Fruit fly (Drosophila melanogaster): ENCODE data around the gene sqd.

Gene sqd

DNA sequence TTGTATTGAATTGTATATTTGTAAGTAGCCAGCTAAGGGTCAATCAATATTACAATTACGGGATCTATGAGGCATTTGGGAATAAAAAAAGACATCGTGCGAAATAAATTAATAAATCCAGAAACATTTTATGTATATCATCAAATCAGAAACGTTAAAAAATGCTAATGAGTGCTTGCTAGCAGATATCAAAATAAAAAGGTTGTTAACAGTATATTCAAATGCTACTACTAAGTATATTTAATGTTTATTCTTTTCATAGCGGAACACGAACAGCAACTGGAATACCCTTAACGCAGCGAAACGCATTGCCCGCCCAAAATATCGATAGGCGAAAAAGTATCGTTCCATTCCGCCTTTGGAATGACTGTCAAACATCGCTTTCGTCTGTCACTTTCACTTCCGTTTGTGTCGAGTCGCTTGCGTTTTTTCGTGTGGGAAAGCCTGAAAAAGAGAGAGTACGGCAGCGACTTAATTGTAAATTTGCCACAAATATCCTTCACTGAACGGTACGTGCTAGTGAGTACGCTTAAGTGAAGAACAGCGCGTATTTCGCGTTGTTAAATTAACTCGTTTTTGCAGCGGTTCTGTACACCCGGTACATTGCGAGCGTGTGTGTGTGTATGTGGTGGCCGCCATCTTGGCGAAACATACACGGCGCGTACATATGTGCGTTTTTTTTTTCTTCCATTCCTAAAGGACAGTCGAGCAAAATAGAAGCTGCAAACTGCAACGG, 15.0 kb upstream of the sqd start, which contains the start of gene B52 (continued):
- no peak for TF ChIP-seq hth (optimal IDR thresholded peaks at IDR 0.05)
- no peak for TF ChIP-seq tx (GFP tag; optimal IDR thresholded peaks at IDR 0.05)
- TF ChIP-seq btn (GFP tag; optimal IDR thresholded peaks at IDR 0.05), result peak; percentile 43
- no peak for TF ChIP-seq ro (GFP tag; IDR thresholded peaks at IDR 0.05)
- no peak for TF ChIP-seq NK7.1 (GFP tag; optimal IDR thresholded peaks at IDR 0.05)
- peak; percentile 47 for TF ChIP-seq CG16863 (GFP tag; optimal IDR thresholded peaks at IDR 0.05)
- TF ChIP-seq CG9797 (GFP tag; optimal IDR thresholded peaks at IDR 0.05), result peak; percentile 31
- TF ChIP-seq kah (GFP tag; optimal IDR thresholded peaks at IDR 0.05), result peak; percentile 70
- peak; percentile 87 for TF ChIP-seq lab (GFP tag; optimal IDR thresholded peaks at IDR 0.05)
- no peak for TF ChIP-seq CG5953 (GFP tag; IDR thresholded peaks at IDR 0.05)
- TF ChIP-seq unpg (GFP tag; optimal IDR thresholded peaks at IDR 0.05), result peak; percentile 63
- TF ChIP-seq hb (GFP tag; IDR thresholded peaks at IDR 0.05; ENCODE audit: partially characterized antibody), result peak; percentile 18; the same call in 1 of the 3 replicates
- peak; percentile 41 for TF ChIP-seq grau (tag; optimal IDR thresholded peaks at IDR 0.05)
- no peak for TF ChIP-seq CG14965 (GFP tag; optimal IDR thresholded peaks at IDR 0.05; ENCODE audit: borderline replicate concordance)
- peak; percentile 49; the same call in 1 of the 3 replicates for TF ChIP-seq Mrtf (GFP tag; IDR thresholded peaks at IDR 0.05)
- TF ChIP-seq CG15601 (tag; optimal IDR thresholded peaks at IDR 0.05), result peak; percentile 34
- TF ChIP-seq dati (GFP tag; IDR thresholded peaks at IDR 0.05), result 0 out of 2 replicates have a peak, but pooled peaks have one; percentile 40
- peak; percentile 60; the same call in 2 of the 3 replicates for TF ChIP-seq H15 (GFP tag; IDR thresholded peaks at IDR 0.05)
- TF ChIP-seq Max (GFP tag; optimal IDR thresholded peaks at IDR 0.05), result peak; percentile 40
- peak; percentile 34; the same call in 1 of the 3 replicates for TF ChIP-seq sr (GFP tag; IDR thresholded peaks at IDR 0.05)
- TF ChIP-seq jigr1 (GFP tag; IDR thresholded peaks at IDR 0.05), result no peak
- TF ChIP-seq seq (GFP tag; IDR thresholded peaks at IDR 0.05), result peak; percentile 48; the same call in 1 of the 2 replicates
- TF ChIP-seq esg (GFP tag; conservative IDR thresholded peaks at IDR 0.05), result peak; percentile 59
- peak; percentile 82 for TF ChIP-seq Rfx (GFP tag; IDR thresholded peaks at IDR 0.05)
- TF ChIP-seq Dfd (GFP tag; optimal IDR thresholded peaks at IDR 0.05), result no peak
- peak; percentile 61 for TF ChIP-seq gsb-n (tag; optimal IDR thresholded peaks at IDR 0.05)
- TF ChIP-seq TFAM (GFP tag; optimal IDR thresholded peaks at IDR 0.05), result no peak
- peak; percentile 64 for TF ChIP-seq Awh (GFP tag; IDR thresholded peaks at IDR 0.05)
- TF ChIP-seq CG10209 (GFP tag; optimal IDR thresholded peaks at IDR 0.05), result peak; percentile 65
- peak; percentile 61 for TF ChIP-seq CG16779 (GFP tag; IDR thresholded peaks at IDR 0.05)
- peak; percentile 93 for TF ChIP-seq CG17802 (tag; optimal IDR thresholded peaks at IDR 0.05)
- 0 out of 2 replicates have a peak, but pooled peaks have one; percentile 9 for TF ChIP-seq Oaz (GFP tag; IDR thresholded peaks at IDR 0.05)
- TF ChIP-seq ERR (GFP tag; optimal IDR thresholded peaks at IDR 0.05), result peak; percentile 16
- peak; percentile 79 for TF ChIP-seq CG33557 (GFP tag; optimal IDR thresholded peaks at IDR 0.05)
- no peak for TF ChIP-seq pan (optimal IDR thresholded peaks at IDR 0.05)
- peak in 1 of 2 experiments; percentile 65 for TF ChIP-seq pan (GFP tag; optimal IDR thresholded peaks at IDR 0.05 in 1 of 2, IDR thresholded peaks at IDR 0.05 in 1 of 2)
- TF ChIP-seq prd (optimal IDR thresholded peaks at IDR 0.05), result no peak
- TF ChIP-seq prd (GFP tag; IDR thresholded peaks at IDR 0.05), result peak; percentile 66
- peak; percentile 17 for TF ChIP-seq fu2 (GFP tag; optimal IDR thresholded peaks at IDR 0.05)
- no peak for TF ChIP-seq CG31388 (GFP tag; optimal IDR thresholded peaks at IDR 0.05)
- TF ChIP-seq D19B (GFP tag; optimal IDR thresholded peaks at IDR 0.05), result peak; percentile 65
- TF ChIP-seq CG11723 (GFP tag; optimal IDR thresholded peaks at IDR 0.05), result peak; percentile 47
- TF ChIP-seq CG4424 (GFP tag; optimal IDR thresholded peaks at IDR 0.05), result peak; percentile 50
- TF ChIP-seq Bdp1 (GFP tag; optimal IDR thresholded peaks at IDR 0.05), result peak; percentile 45
- peak; percentile 68 for TF ChIP-seq Side (GFP tag; optimal IDR thresholded peaks at IDR 0.05)
- peak; percentile 16 for TF ChIP-seq D19A (tag; optimal IDR thresholded peaks at IDR 0.05)
- TF ChIP-seq otp (GFP tag; IDR thresholded peaks at IDR 0.05), result peak; percentile 81; the same call in 2 of the 3 replicates
- no peak for TF ChIP-seq Hr78 (GFP tag; optimal IDR thresholded peaks at IDR 0.05)
- TF ChIP-seq lilli (GFP tag; optimal IDR thresholded peaks at IDR 0.05), result no peak
- no peak for TF ChIP-seq CG14050 (GFP tag; IDR thresholded peaks at IDR 0.05)
